Worm (Caenorhabditis elegans) whole organism, L4 larva: ENCODE results near the gene F38E11.6.

Experiments used
- F26F4.8 ChIP-seq: fragments of 200-800 bp; sonication (Bioruptor generic); conservative IDR thresholded peaks from 2 replicates; pipeline ENCODE4 v1.3.6; 2022; ENCODE audit warnings: missing genetic modification characterization, missing compliant biosample characterization
- R02D3.7 ChIP-seq: fragments of 150-350 bp; sonication (generic microtip); optimal IDR thresholded peaks from 3 replicates; lab custom pipeline; 2014; ENCODE audit warnings: missing biosample characterization, missing genetic modification characterization
- ZK337.2 ChIP-seq: fragments of 200-800 bp; sonication (Bioruptor generic); IDR thresholded peaks from 2 replicates; pipeline ENCODE4 v1.3.6; 2022; ENCODE audit warnings: missing genetic modification reagents, missing genetic modification characterization, missing compliant biosample characterization
- aha-1 ChIP-seq: fragments of 150-350 bp; peaks from one replicate; lab custom pipeline; 2014; ENCODE audit warnings: missing biosample characterization, missing genetic modification characterization
- ces-1 ChIP-seq: fragments of 150-350 bp; sonication (generic microtip); optimal IDR thresholded peaks from 4 replicates; lab custom pipeline; 2014; ENCODE audit warnings: missing biosample characterization, missing genetic modification reagents, missing genetic modification characterization
- egl-27 ChIP-seq: sonication (generic microtip); optimal IDR thresholded peaks from 3 replicates; lab custom pipeline; 2017; ENCODE audit warnings: missing biosample characterization, missing genetic modification reagents, missing genetic modification characterization
- hlh-30 ChIP-seq: sonication (generic microtip); optimal IDR thresholded peaks from 2 replicates; lab custom pipeline; 2017; ENCODE audit warnings: antibody characterized with exemption, mild to moderate bottlenecking, missing genetic modification characterization, missing compliant biosample characterization; ENCODE audit not compliant: insufficient read depth
- nhr-102 ChIP-seq: sonication (generic microtip); optimal IDR thresholded peaks from 2 replicates; lab custom pipeline; 2016; ENCODE audit warnings: mild to moderate bottlenecking, missing genetic modification characterization, moderate library complexity, missing compliant biosample characterization
- nhr-11 ChIP-seq: fragments of 150-350 bp; optimal IDR thresholded peaks from 2 replicates; lab custom pipeline; 2014; ENCODE audit warnings: missing biosample characterization, missing genetic modification characterization
- snpc-4 ChIP-seq: fragments of 150-350 bp; optimal IDR thresholded peaks from 2 replicates; lab custom pipeline; 2014; ENCODE audit warnings: missing biosample characterization, missing genetic modification characterization

DNA sequence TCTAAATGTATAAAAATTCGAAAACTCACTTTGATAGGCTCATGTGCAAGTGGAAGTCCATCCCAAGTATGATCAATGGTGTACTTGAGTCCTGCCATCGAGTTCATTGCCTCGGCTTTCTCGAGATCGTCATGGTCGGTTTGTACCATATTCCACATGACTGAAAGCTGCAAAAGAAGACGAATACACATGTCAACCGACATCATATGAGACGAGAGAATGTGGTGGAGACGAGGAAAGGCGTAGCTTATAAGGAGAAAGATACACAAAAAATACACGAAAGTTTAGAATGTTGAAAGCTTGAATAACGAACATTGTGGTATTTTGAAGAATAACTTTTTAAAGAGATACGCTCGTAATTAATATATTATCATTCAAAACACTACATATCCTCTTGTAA is 45.5 kb upstream of the F38E11.6 start, which contains the start of gene C33A12.3:
- TF ChIP-seq ces-1 (no peak), hlh-30 (tag; lab: Kevin White, UChicago) (peak; percentile 58), F26F4.8 (GFP tag; lab: Robert Waterston, UW) (no peak), egl-27 (tag; lab: Kevin White, UChicago) (no peak), nhr-11 (tag; lab: Kevin White, UChicago) (no peak), nhr-102 (tag; lab: Kevin White, UChicago) (no peak), snpc-4 (tag; lab: Kevin White, UChicago) (no peak), aha-1 (no peak), R02D3.7 (no peak), ZK337.2 (no peak)
